Worm (Caenorhabditis elegans) whole organism, L1 larva: ENCODE data around the gene cey-4.

ENCODE experiments used
- ama-1 ChIP-seq: fragments of 150-350 bp; optimal IDR thresholded peaks from 2 replicates; lab custom pipeline; 2014
- lin-35 ChIP-seq, 2 experiments: fragments of 150-350 bp; optimal IDR thresholded peaks; 2 replicates each; lab custom pipeline; 2014; ENCODE audit warnings: missing biosample characterization in 2 of 2, missing genetic modification characterization in 2 of 2, missing genetic modification reagents in 2 of 2
- nhr-77 ChIP-seq: fragments of 150-350 bp; optimal IDR thresholded peaks from 2 replicates; lab custom pipeline; 2014; ENCODE audit warnings: missing biosample characterization, missing genetic modification characterization

- TF ChIP-seq nhr-77 (tag; lab: Kevin White, UChicago) (no peak), ama-1 (lab: Kevin White, UChicago) (no peak), lin-35 (GFP tag; optimal IDR thresholded peaks at IDR 0.05; lab: Kevin White, UChicago) (no peak)
Measured at ce11 chrIII:10877542-10877941, 9.0 kb upstream of the cey-4 start.
